Fruit fly (Drosophila melanogaster) whole organism, pupa: ENCODE measurements around the gene Asciz.

Experiments used
- CG12605 ChIP-seq: fragments of 200-800 bp; sonication (Bioruptor generic); IDR thresholded peaks from 2 replicates; pipeline ENCODE4 v1.3.6; 2022; ENCODE audit warnings: missing biosample characterization, missing genetic modification characterization
- CG13204 ChIP-seq: fragments of 200-800 bp; sonication (Bioruptor generic); optimal IDR thresholded peaks from 2 replicates; lab custom pipeline; 2018; ENCODE audit warnings: missing biosample characterization, mild to moderate bottlenecking, missing genetic modification characterization, moderate library complexity
- CG14655 ChIP-seq: fragments of 200-800 bp; sonication (Bioruptor generic); optimal IDR thresholded peaks from 3 replicates; lab custom pipeline; 2017; ENCODE audit warnings: mild to moderate bottlenecking, missing biosample characterization, missing genetic modification reagents, missing genetic modification characterization
- CG15710 ChIP-seq: fragments of 200-800 bp; sonication (Bioruptor generic); optimal IDR thresholded peaks from 2 replicates; lab custom pipeline; 2018; ENCODE audit warnings: missing biosample characterization, mild to moderate bottlenecking, missing genetic modification characterization, moderate library complexity
- CG34367 ChIP-seq: fragments of 200-800 bp; sonication (Bioruptor generic); optimal IDR thresholded peaks from 2 replicates; lab custom pipeline; 2018; ENCODE audit warnings: missing biosample characterization, mild to moderate bottlenecking, missing genetic modification characterization
- CG4496 ChIP-seq: fragments of 200-800 bp; sonication (Bioruptor generic); IDR thresholded peaks from 3 replicates; pipeline ENCODE4 v1.3.6; 2022; ENCODE audit warnings: missing biosample characterization, missing genetic modification characterization
- CG8159 ChIP-seq: fragments of 200-800 bp; sonication (Bioruptor generic); optimal IDR thresholded peaks from 3 replicates; lab custom pipeline; 2018; ENCODE audit warnings: missing biosample characterization, mild to moderate bottlenecking, missing genetic modification characterization, moderate library complexity
- CG8301 ChIP-seq: fragments of 200-800 bp; sonication (Bioruptor generic); optimal IDR thresholded peaks from 2 replicates; lab custom pipeline; 2018; ENCODE audit warnings: missing biosample characterization, mild to moderate bottlenecking, missing genetic modification characterization
- CG9948 ChIP-seq: fragments of 200-800 bp; sonication (Bioruptor generic); optimal IDR thresholded peaks from 2 replicates; lab custom pipeline; 2018; ENCODE audit warnings: missing biosample characterization, mild to moderate bottlenecking, missing genetic modification characterization, moderate library complexity
- D1 ChIP-seq: fragments of 200-800 bp; sonication (Bioruptor generic); optimal IDR thresholded peaks from 2 replicates; lab custom pipeline; 2018; ENCODE audit warnings: missing biosample characterization, mild to moderate bottlenecking, missing genetic modification characterization, moderate library complexity
- EcR ChIP-seq: fragments of 200-800 bp; sonication (Bioruptor generic); optimal IDR thresholded peaks from 3 replicates; lab custom pipeline; 2019; ENCODE audit warnings: missing biosample characterization, missing genetic modification characterization, mild to moderate bottlenecking, moderate library complexity, missing genetic modification reagents
- Pif1B ChIP-seq: fragments of 200-800 bp; sonication (Bioruptor generic); optimal IDR thresholded peaks from 3 replicates; lab custom pipeline; 2016; ENCODE audit warnings: missing biosample characterization, missing genetic modification characterization
- fd96Ca ChIP-seq: fragments of 200-800 bp; sonication (Bioruptor generic); IDR thresholded peaks from 3 replicates; pipeline ENCODE4 v1.3.6; 2022; ENCODE audit warnings: missing biosample characterization, missing genetic modification characterization
- rn ChIP-seq: fragments of 200-800 bp; sonication (Bioruptor generic); IDR thresholded peaks from 2 replicates; pipeline ENCODE4 v1.3.6; 2022; ENCODE audit warnings: missing biosample characterization, missing genetic modification characterization

dm6 chr3L:3203062-3203461 is 37.0 kb upstream of the Asciz start, which contains the start of gene CG32271:
- TF ChIP-seq EcR (no peak), CG13204 (GFP tag; lab: Kevin White, UChicago) (no peak), rn (GFP tag; lab: Robert Waterston, UW) (no peak), CG15710 (no peak), CG8159 (tag; lab: Kevin White, UChicago) (no peak), CG4496 (GFP tag; lab: Robert Waterston, UW) (no peak), CG34367 (tag; lab: Kevin White, UChicago) (no peak), Pif1B (GFP tag; lab: Kevin White, UChicago) (no peak), fd96Ca (GFP tag; lab: Robert Waterston, UW) (no peak), CG8301 (tag; lab: Kevin White, UChicago) (no peak), D1 (no peak), CG12605 (GFP tag; lab: Robert Waterston, UW) (no peak), CG14655 (GFP tag; lab: Kevin White, UChicago) (no peak), CG9948 (no peak)
